Worm (Caenorhabditis elegans) whole organism, L4 larva: ENCODE results near the gene str-204.

Experiments
- F37D6.2 ChIP-seq: sonication (generic microtip); optimal IDR thresholded peaks from 2 replicates; lab custom pipeline; 2016; ENCODE audit warnings: mild to moderate bottlenecking, missing genetic modification characterization, missing compliant biosample characterization
- F49E8.2 ChIP-seq: sonication (generic microtip); optimal IDR thresholded peaks from 2 replicates; lab custom pipeline; 2016; ENCODE audit warnings: missing compliant biosample characterization, mild to moderate bottlenecking, missing genetic modification characterization, borderline replicate concordance
- Y105C5A.15 ChIP-seq: fragments of 200-800 bp; sonication (Bioruptor generic); IDR thresholded peaks from 2 replicates; pipeline ENCODE4 v1.3.6; 2022; ENCODE audit warnings: missing genetic modification characterization, missing compliant biosample characterization
- Y75B8A.6 ChIP-seq: fragments of 200-800 bp; sonication (Bioruptor generic); IDR thresholded peaks from 2 replicates; pipeline ENCODE4 v1.3.6; 2022; ENCODE audit warnings: missing genetic modification reagents, missing genetic modification characterization, missing compliant biosample characterization
- ZK337.2 ChIP-seq: fragments of 200-800 bp; sonication (Bioruptor generic); IDR thresholded peaks from 2 replicates; pipeline ENCODE4 v1.3.6; 2022; ENCODE audit warnings: missing genetic modification reagents, missing genetic modification characterization, missing compliant biosample characterization
- ZK546.5 ChIP-seq, 2 experiments: sonication (generic microtip); optimal IDR thresholded peaks; 2 replicates each; lab custom pipeline; 2017; ENCODE audit warnings: missing biosample characterization in 2 of 2, missing genetic modification characterization in 2 of 2
- aha-1 ChIP-seq: fragments of 150-350 bp; peaks from one replicate; lab custom pipeline; 2014; ENCODE audit warnings: missing biosample characterization, missing genetic modification characterization
- ama-1 ChIP-seq: fragments of 150-350 bp; optimal IDR thresholded peaks from 2 replicates; lab custom pipeline; 2014; ENCODE audit warnings: inconsistent platforms, mixed read lengths
- arid-1 ChIP-seq: fragments of 200-800 bp; sonication (Bioruptor generic); conservative IDR thresholded peaks from 2 replicates; pipeline ENCODE4 v1.3.6; 2022; ENCODE audit warnings: missing genetic modification reagents, missing genetic modification characterization, missing compliant biosample characterization
- attf-4 ChIP-seq: sonication (generic microtip); optimal IDR thresholded peaks from 3 replicates; lab custom pipeline; 2017; ENCODE audit warnings: missing biosample characterization, missing genetic modification characterization
- ceh-44 ChIP-seq: fragments of 200-800 bp; sonication (Bioruptor generic); IDR thresholded peaks from 2 replicates; pipeline ENCODE4 v1.3.6; 2022; ENCODE audit warnings: missing genetic modification reagents, missing genetic modification characterization, missing compliant biosample characterization
- ceh-62 ChIP-seq: sonication (generic microtip); optimal IDR thresholded peaks from 2 replicates; lab custom pipeline; 2017; ENCODE audit warnings: missing biosample characterization, missing genetic modification characterization
- ceh-82 ChIP-seq: sonication (generic microtip); optimal IDR thresholded peaks from 2 replicates; lab custom pipeline; 2017; ENCODE audit warnings: missing biosample characterization, missing genetic modification characterization
- ces-1 ChIP-seq: fragments of 150-350 bp; sonication (generic microtip); optimal IDR thresholded peaks from 4 replicates; lab custom pipeline; 2014; ENCODE audit warnings: missing biosample characterization, missing genetic modification reagents, missing genetic modification characterization
- cey-2 ChIP-seq: sonication (generic microtip); optimal IDR thresholded peaks from 3 replicates; lab custom pipeline; 2017; ENCODE audit warnings: missing genetic modification characterization, mild to moderate bottlenecking, missing compliant biosample characterization, antibody characterized with exemption, borderline replicate concordance; ENCODE audit not compliant: insufficient read depth
- ctbp-1 ChIP-seq: fragments of 200-800 bp; sonication (Bioruptor generic); IDR thresholded peaks from 2 replicates; pipeline ENCODE4 v1.3.6; 2022; ENCODE audit warnings: missing genetic modification reagents, missing genetic modification characterization, missing compliant biosample characterization
- daf-16 ChIP-seq, 3 experiments: sonication (generic microtip); optimal IDR thresholded peaks; 2 replicates each; lab custom pipeline; 2016 to 2017; ENCODE audit warnings: missing genetic modification characterization in 3 of 3, missing genetic modification reagents in 3 of 3, mild to moderate bottlenecking in 2 of 3, missing compliant biosample characterization in 2 of 3, missing biosample characterization in 1 of 3, moderate library complexity in 1 of 3
- dmd-9 ChIP-seq: fragments of 200-800 bp; sonication (Bioruptor generic); IDR thresholded peaks from 2 replicates; pipeline ENCODE4 v1.3.6; 2022; ENCODE audit warnings: missing genetic modification reagents, missing genetic modification characterization, missing compliant biosample characterization
- egl-43 ChIP-seq: fragments of 200-800 bp; sonication (Bioruptor generic); IDR thresholded peaks from 2 replicates; pipeline ENCODE4 v1.3.6; 2022; ENCODE audit warnings: missing genetic modification reagents, missing genetic modification characterization, missing compliant biosample characterization
- fkh-10 ChIP-seq: fragments of 150-350 bp; optimal IDR thresholded peaks from 2 replicates; lab custom pipeline; 2014; ENCODE audit warnings: missing biosample characterization, missing genetic modification reagents, missing genetic modification characterization
- gei-8 ChIP-seq: fragments of 200-800 bp; sonication (Bioruptor generic); optimal IDR thresholded peaks from 2 replicates; lab custom pipeline; 2018; ENCODE audit warnings: mild to moderate bottlenecking, missing genetic modification characterization, missing compliant biosample characterization
- hmg-1.1 ChIP-seq: fragments of 200-800 bp; sonication (Bioruptor generic); IDR thresholded peaks from 2 replicates; pipeline ENCODE4 v1.3.6; 2022; ENCODE audit warnings: missing genetic modification reagents, missing genetic modification characterization, missing compliant biosample characterization
- lin-1 ChIP-seq: fragments of 200-800 bp; sonication (Bioruptor generic); IDR thresholded peaks from 2 replicates; pipeline ENCODE4 v1.3.6; 2022; ENCODE audit warnings: missing genetic modification reagents, missing genetic modification characterization, missing compliant biosample characterization
- lin-29 ChIP-seq: fragments of 200-800 bp; sonication (Bioruptor generic); IDR thresholded peaks from 2 replicates; pipeline ENCODE4 v1.3.6; 2022; ENCODE audit warnings: missing genetic modification reagents, missing genetic modification characterization, missing compliant biosample characterization
- lir-3 ChIP-seq: sonication (generic microtip); optimal IDR thresholded peaks from 2 replicates; lab custom pipeline; 2016; ENCODE audit warnings: mild to moderate bottlenecking, missing genetic modification characterization, missing compliant biosample characterization
- madf-5 ChIP-seq, 2 experiments: fragments of 200-800 bp; sonication (Bioruptor generic); IDR thresholded peaks; 2 replicates each; pipeline ENCODE4 v1.3.6; 2022; ENCODE audit warnings: missing compliant biosample characterization in 2 of 2, missing genetic modification characterization in 2 of 2
- mes-2 ChIP-seq: sonication (generic microtip); optimal IDR thresholded peaks from 2 replicates; lab custom pipeline; 2016; ENCODE audit warnings: missing genotype, mild to moderate bottlenecking, missing genetic modification characterization, missing compliant biosample characterization; ENCODE audit not compliant: poor library complexity, severe bottlenecking
- mxl-2 ChIP-seq: fragments of 200-800 bp; sonication (Bioruptor generic); conservative IDR thresholded peaks from 2 replicates; pipeline ENCODE4 v1.3.6; 2022; ENCODE audit warnings: missing genetic modification reagents, missing genetic modification characterization, missing compliant biosample characterization
- mxl-3 ChIP-seq: fragments of 200-800 bp; sonication (Bioruptor generic); optimal IDR thresholded peaks from 2 replicates; lab custom pipeline; 2018; ENCODE audit warnings: mild to moderate bottlenecking, missing genetic modification characterization, missing compliant biosample characterization
- nhr-102 ChIP-seq: sonication (generic microtip); optimal IDR thresholded peaks from 2 replicates; lab custom pipeline; 2016; ENCODE audit warnings: mild to moderate bottlenecking, missing genetic modification characterization, moderate library complexity, missing compliant biosample characterization
- nhr-237 ChIP-seq: sonication (generic microtip); optimal IDR thresholded peaks from 2 replicates; lab custom pipeline; 2017; ENCODE audit warnings: missing biosample characterization, missing genetic modification characterization
- nhr-41 ChIP-seq: fragments of 200-800 bp; sonication (Bioruptor generic); IDR thresholded peaks from 2 replicates; pipeline ENCODE4 v1.3.6; 2022; ENCODE audit warnings: missing genetic modification reagents, missing genetic modification characterization, missing compliant biosample characterization
- nhr-42 ChIP-seq: fragments of 200-800 bp; sonication (Bioruptor generic); IDR thresholded peaks from 2 replicates; pipeline ENCODE4 v1.3.6; 2022; ENCODE audit warnings: missing genetic modification characterization, missing compliant biosample characterization
- rbr-2 ChIP-seq: sonication (generic microtip); optimal IDR thresholded peaks from 2 replicates; lab custom pipeline; 2016; ENCODE audit warnings: missing genotype, missing genetic modification characterization, missing compliant biosample characterization
- saeg-2 ChIP-seq: fragments of 200-800 bp; sonication (Bioruptor generic); IDR thresholded peaks from 2 replicates; pipeline ENCODE4 v1.3.6; 2022; ENCODE audit warnings: missing genetic modification reagents, missing genetic modification characterization, missing compliant biosample characterization
- spr-3 ChIP-seq: fragments of 200-800 bp; sonication (Bioruptor generic); optimal IDR thresholded peaks from 2 replicates; lab custom pipeline; 2018; ENCODE audit warnings: mild to moderate bottlenecking, missing genetic modification characterization, missing compliant biosample characterization
- unc-62 ChIP-seq, 3 experiments: fragments of 150-350 bp in 1 of 3; sonication (generic microtip); optimal IDR thresholded peaks in 2 of 3; peaks in 1 of 3; 1 replicate in 1 of 3; 2 replicates in 2 of 3; lab custom pipeline; 2014 to 2017; ENCODE audit warnings: missing biosample characterization in 3 of 3, missing genetic modification characterization in 3 of 3, missing genetic modification reagents in 3 of 3, missing genotype in 1 of 3
- zfp-3 ChIP-seq: fragments of 200-800 bp; sonication (Bioruptor generic); conservative IDR thresholded peaks from 2 replicates; pipeline ENCODE4 v1.3.6; 2022; ENCODE audit warnings: missing genetic modification reagents, missing genetic modification characterization, missing compliant biosample characterization
- ztf-11 ChIP-seq: fragments of 150-350 bp; optimal IDR thresholded peaks from 2 replicates; lab custom pipeline; 2014; ENCODE audit warnings: missing biosample characterization, missing genetic modification characterization

str-204 gene

ce11 chrV:7159391-7159790 is at the start of gene str-204:
Gene str-204 (plus strand): TSS chrV:7159691.
- TF ChIP-seq daf-16 (GFP tag; optimal IDR thresholded peaks at IDR 0.05; lab: Kevin White, UChicago) (no peak), daf-16 (tag; optimal IDR thresholded peaks at IDR 0.05; lab: Kevin White, UChicago) (no peak), nhr-42 (GFP tag; lab: Robert Waterston, UW) (no peak), lin-1 (GFP tag; lab: Robert Waterston, UW) (no peak), gei-8 (GFP tag; lab: Kevin White, UChicago) (no peak), cey-2 (tag; lab: Kevin White, UChicago) (no peak), ceh-82 (no peak), ctbp-1 (GFP tag; lab: Robert Waterston, UW) (no peak), mxl-3 (GFP tag; lab: Kevin White, UChicago) (no peak), attf-4 (no peak), ZK546.5 (tag; optimal IDR thresholded peaks at IDR 0.05; lab: Kevin White, UChicago) (no peak), F37D6.2 (tag; lab: Kevin White, UChicago) (no peak), dmd-9 (GFP tag; lab: Robert Waterston, UW) (no peak), ceh-62 (tag; lab: Kevin White, UChicago) (no peak), mes-2 (no peak), ces-1 (no peak), Y75B8A.6 (no peak)

ce11 chrV:7110370-7110769 is 49.1 kb upstream of the str-204 start:
- TF ChIP-seq saeg-2 (GFP tag; lab: Robert Waterston, UW) (no peak), nhr-237 (tag; lab: Kevin White, UChicago) (no peak), zfp-3 (GFP tag; lab: Robert Waterston, UW) (no peak), mxl-2 (GFP tag; lab: Robert Waterston, UW) (no peak), nhr-102 (no peak), Y105C5A.15 (GFP tag; lab: Robert Waterston, UW) (no peak), nhr-41 (GFP tag; lab: Robert Waterston, UW) (no peak), F49E8.2 (tag; lab: Kevin White, UChicago) (no peak), ceh-44 (GFP tag; lab: Robert Waterston, UW) (no peak)

ce11 chrV:7111276-7111675 is 48.2 kb upstream of the str-204 start:
- TF ChIP-seq ces-1, result peak; percentile 71
- TF ChIP-seq unc-62 (GFP tag; optimal IDR thresholded peaks at IDR 0.05 in 1 of 2; lab: Kevin White, UChicago), result peak in 1 of 2 experiments; percentile 56
- no peak for TF ChIP-seq unc-62 (tag; optimal IDR thresholded peaks at IDR 0.05; lab: Kevin White, UChicago)
- no peak for TF ChIP-seq nhr-42 (GFP tag; lab: Robert Waterston, UW)
- TF ChIP-seq fkh-10 (GFP tag; lab: Kevin White, UChicago), result peak; percentile 80
- TF ChIP-seq hmg-1.1 (GFP tag; lab: Robert Waterston, UW), result no peak
- peak; percentile 24 for TF ChIP-seq rbr-2
- no peak for TF ChIP-seq spr-3

- TF ChIP-seq unc-62 (GFP tag; optimal IDR thresholded peaks at IDR 0.05 in 1 of 2; lab: Kevin White, UChicago) (peak in 1 of 2 experiments; percentile 89), unc-62 (tag; optimal IDR thresholded peaks at IDR 0.05; lab: Kevin White, UChicago) (no peak), madf-5 (GFP tag; IDR thresholded peaks at IDR 0.05; lab: Robert Waterston, UW) (no peak), aha-1 (tag; lab: Kevin White, UChicago) (peak; percentile 62), arid-1 (no peak)
Observed at ce11 chrV:7112223-7112622, 47.3 kb upstream of the str-204 start.

ce11 chrV:7118796-7119195 is 40.7 kb upstream of the str-204 start, which contains the start of gene srx-33:
Gene srx-33 (minus strand): TSS chrV:7118896.
- TF ChIP-seq ZK337.2 (GFP tag; lab: Robert Waterston, UW) (no peak), lin-29 (no peak), ama-1 (lab: Kevin White, UChicago) (no peak), mxl-3 (GFP tag; lab: Kevin White, UChicago) (no peak), egl-43 (no peak), lir-3 (tag; lab: Kevin White, UChicago) (no peak), nhr-42 (GFP tag; lab: Robert Waterston, UW) (no peak), ctbp-1 (GFP tag; lab: Robert Waterston, UW) (no peak), dmd-9 (GFP tag; lab: Robert Waterston, UW) (no peak), ztf-11 (tag; lab: Kevin White, UChicago) (no peak)
